Worm (Caenorhabditis elegans) whole organism, young adult: ENCODE measurements around the gene Y57G11B.5.

Experiments used
- B0035.1 ChIP-seq: sonication (generic microtip); optimal IDR thresholded peaks from 2 replicates; lab custom pipeline; 2016; ENCODE audit warnings: missing genetic modification characterization, mild to moderate bottlenecking, missing compliant biosample characterization, missing genotype, missing genetic modification reagents
- C17E4.6 ChIP-seq: fragments of 200-800 bp; sonication (Bioruptor generic); IDR thresholded peaks from 2 replicates; pipeline ENCODE4 v1.3.6; 2022; ENCODE audit warnings: missing genetic modification reagents, missing genetic modification characterization, missing compliant biosample characterization
- F52B5.7 ChIP-seq: sonication (generic microtip); optimal IDR thresholded peaks from 2 replicates; lab custom pipeline; 2016; ENCODE audit warnings: mild to moderate bottlenecking, missing genetic modification characterization, missing compliant biosample characterization
- F55B11.4 ChIP-seq: sonication (generic microtip); optimal IDR thresholded peaks from 2 replicates; lab custom pipeline; 2016; ENCODE audit warnings: missing compliant biosample characterization, missing genetic modification characterization, borderline replicate concordance; ENCODE audit not compliant: insufficient read depth
- K11D2.4 ChIP-seq: fragments of 200-800 bp; sonication (Bioruptor generic); IDR thresholded peaks from 2 replicates; pipeline ENCODE4 v1.3.6; 2022; ENCODE audit warnings: missing genetic modification reagents, missing genetic modification characterization, missing compliant biosample characterization
- ama-1 ChIP-seq, 3 experiments: fragments of 150-350 bp in 1 of 3; sonication (generic microtip) in 2 of 3; optimal IDR thresholded peaks; 2 replicates each; lab custom pipeline; 2014 to 2018; ENCODE audit warnings: missing biosample characterization in 2 of 3, missing genetic modification characterization in 2 of 3, missing genetic modification reagents in 2 of 3
- ccch-3 ChIP-seq: fragments of 200-800 bp; sonication (Bioruptor generic); optimal IDR thresholded peaks from 2 replicates; lab custom pipeline; 2018; ENCODE audit warnings: mild to moderate bottlenecking, missing genetic modification characterization, missing compliant biosample characterization
- dpl-1 ChIP-seq: fragments of 150-350 bp; optimal IDR thresholded peaks from 2 replicates; lab custom pipeline; 2014; ENCODE audit warnings: missing biosample characterization, missing genetic modification reagents, missing genetic modification characterization
- madf-8 ChIP-seq: fragments of 200-800 bp; sonication (Bioruptor generic); conservative IDR thresholded peaks from 2 replicates; pipeline ENCODE4 v1.3.6; 2022; ENCODE audit warnings: missing genetic modification reagents, missing genetic modification characterization, missing compliant biosample characterization
- rec-8 ChIP-seq, 2 experiments: sonication (generic microtip); optimal IDR thresholded peaks; 2 replicates each; lab custom pipeline; 2016; ENCODE audit warnings: mild to moderate bottlenecking in 2 of 2, missing genetic modification characterization in 2 of 2, missing genetic modification reagents in 2 of 2, missing genotype in 2 of 2, missing biosample characterization in 1 of 2, missing compliant biosample characterization in 1 of 2, moderate library complexity in 1 of 2

DNA sequence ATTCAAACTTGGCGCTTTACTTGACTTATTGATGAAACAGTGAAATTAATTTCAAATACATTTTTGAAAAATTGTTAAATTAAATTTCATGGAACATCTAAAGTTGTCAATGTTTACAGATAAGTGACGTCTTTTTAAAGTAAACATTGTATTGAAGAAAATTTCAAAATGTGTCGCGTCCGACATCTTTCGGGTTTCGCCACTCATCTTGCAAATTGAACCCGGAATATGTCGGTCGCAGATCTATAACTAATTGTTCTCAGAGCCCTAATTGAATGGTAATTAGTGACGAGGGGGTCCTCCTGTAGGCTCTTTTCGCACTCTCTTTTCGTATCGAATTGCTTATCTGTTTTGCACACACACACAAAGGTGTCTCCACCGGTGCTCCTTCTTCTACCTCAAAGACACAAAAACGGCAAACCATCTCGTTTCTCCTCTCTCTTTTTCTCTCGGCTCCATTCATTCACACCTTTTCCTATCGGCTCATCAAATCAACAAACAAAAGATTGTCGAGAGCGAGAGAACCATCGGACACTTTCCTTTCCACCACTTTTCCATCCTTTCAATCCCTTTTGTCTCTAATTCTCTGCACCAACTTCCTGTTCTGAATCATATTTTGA, 11.9 kb upstream of the Y57G11B.5 start:
- no peak for TF ChIP-seq B0035.1 (tag; lab: Kevin White, UChicago)
- no peak for TF ChIP-seq madf-8 (GFP tag; lab: Robert Waterston, UW)
- no peak for TF ChIP-seq dpl-1 (GFP tag; lab: Kevin White, UChicago)
- TF ChIP-seq F55B11.4 (tag; lab: Kevin White, UChicago), result no peak
- no peak for TF ChIP-seq F52B5.7
- no peak for TF ChIP-seq K11D2.4 (GFP tag; lab: Robert Waterston, UW)
- TF ChIP-seq ama-1 (optimal IDR thresholded peaks at IDR 0.05; lab: Kevin White, UChicago), result no peak
- no peak for TF ChIP-seq ama-1 (GFP tag; optimal IDR thresholded peaks at IDR 0.05; lab: Kevin White, UChicago)
- no peak for TF ChIP-seq rec-8 (tag; optimal IDR thresholded peaks at IDR 0.05; lab: Kevin White, UChicago)
- no peak for TF ChIP-seq ccch-3 (GFP tag; lab: Kevin White, UChicago)
- TF ChIP-seq C17E4.6 (GFP tag; lab: Robert Waterston, UW), result no peak
